Worm (Caenorhabditis elegans) whole organism, mixed stage, embryonic: ENCODE results near the gene hphd-1.

ENCODE experiments used
- elt-3 ChIP-seq: fragments of 150-350 bp; optimal IDR thresholded peaks from 2 replicates; lab custom pipeline; 2014; ENCODE audit warnings: missing biosample characterization, missing genetic modification characterization
- ham-2 ChIP-seq: fragments of 200-800 bp; sonication (Bioruptor generic); optimal IDR thresholded peaks from 2 replicates; lab custom pipeline; 2018; ENCODE audit warnings: mild to moderate bottlenecking, missing genetic modification characterization, missing compliant biosample characterization
- hlh-1 ChIP-seq: fragments of 150-350 bp; optimal IDR thresholded peaks from 2 replicates; lab custom pipeline; 2014; ENCODE audit warnings: missing biosample characterization, missing genetic modification reagents, missing genetic modification characterization
- nhr-12 ChIP-seq: fragments of 150-350 bp; optimal IDR thresholded peaks from 2 replicates; lab custom pipeline; 2014; ENCODE audit warnings: missing biosample characterization, missing genetic modification characterization
- pha-4 ChIP-seq: fragments of 150-350 bp; optimal IDR thresholded peaks from 2 replicates; lab custom pipeline; 2018; ENCODE audit warnings: missing biosample characterization, missing genetic modification reagents, missing genetic modification characterization
- sem-2 ChIP-seq: fragments of 200-800 bp; sonication (Bioruptor generic); optimal IDR thresholded peaks from 2 replicates; lab custom pipeline; 2018; ENCODE audit warnings: mild to moderate bottlenecking, missing genetic modification characterization, missing compliant biosample characterization
- snpc-4 ChIP-seq: fragments of 150-350 bp; optimal IDR thresholded peaks from 2 replicates; lab custom pipeline; 2014; ENCODE audit warnings: missing biosample characterization, missing genetic modification characterization
- unc-62 ChIP-seq: fragments of 150-350 bp; optimal IDR thresholded peaks from 2 replicates; lab custom pipeline; 2014; ENCODE audit warnings: missing biosample characterization, missing genetic modification reagents, missing genetic modification characterization

ce11 chrII:12948158-12948557 lies 48.2 kb downstream of the hphd-1 start, which contains the start of gene F58G1.7:
- TF ChIP-seq unc-62 (GFP tag; lab: Kevin White, UChicago): no peak
- TF ChIP-seq sem-2: no peak
- TF ChIP-seq snpc-4 (tag; lab: Kevin White, UChicago): no peak
- TF ChIP-seq pha-4 (tag; lab: Kevin White, UChicago): no peak
- no peak for TF ChIP-seq ham-2 (GFP tag; lab: Kevin White, UChicago)
- no peak for TF ChIP-seq nhr-12 (tag; lab: Kevin White, UChicago)
- TF ChIP-seq hlh-1 (tag; lab: Kevin White, UChicago): no peak
- TF ChIP-seq elt-3 (tag; lab: Kevin White, UChicago): no peak
